Fruit fly (Drosophila melanogaster) whole organism, prepupa: ENCODE results near the gene VhaM9.7-c.

Experiments
- CG11902 ChIP-seq: fragments of 200-800 bp; sonication (Bioruptor generic); optimal IDR thresholded peaks from 3 replicates; lab custom pipeline; 2016; ENCODE audit warnings: missing biosample characterization, missing genetic modification characterization
- CG3919 ChIP-seq: fragments of 200-800 bp; sonication (Bioruptor generic); optimal IDR thresholded peaks from 3 replicates; lab custom pipeline; 2016; ENCODE audit warnings: missing biosample characterization, missing genetic modification characterization
- CG4318 ChIP-seq: fragments of 200-800 bp; sonication (Bioruptor generic); optimal IDR thresholded peaks from 3 replicates; lab custom pipeline; 2017; ENCODE audit warnings: missing biosample characterization, mild to moderate bottlenecking, missing genetic modification characterization
- CG6163 ChIP-seq: fragments of 200-800 bp; sonication (Bioruptor generic); IDR thresholded peaks from 3 replicates; pipeline ENCODE4 v1.3.6; 2022; ENCODE audit warnings: missing biosample characterization, missing genetic modification characterization
- CG6276 ChIP-seq: fragments of 200-800 bp; sonication (Bioruptor generic); optimal IDR thresholded peaks from 2 replicates; lab custom pipeline; 2017; ENCODE audit warnings: missing biosample characterization, mild to moderate bottlenecking, missing genetic modification characterization
- CG6792 ChIP-seq: fragments of 200-800 bp; sonication (Bioruptor generic); optimal IDR thresholded peaks from 3 replicates; lab custom pipeline; 2016; ENCODE audit warnings: missing biosample characterization, missing genetic modification characterization
- CG6854 ChIP-seq: fragments of 200-800 bp; sonication (Bioruptor generic); optimal IDR thresholded peaks from 2 replicates; lab custom pipeline; 2017; ENCODE audit warnings: missing biosample characterization, mild to moderate bottlenecking, missing genetic modification characterization
- Hr39 ChIP-seq: fragments of 200-800 bp; sonication (Bioruptor generic); optimal IDR thresholded peaks from 2 replicates; lab custom pipeline; 2016; ENCODE audit warnings: missing biosample characterization, missing genetic modification characterization
- Lpt ChIP-seq: fragments of 200-800 bp; sonication (Bioruptor generic); optimal IDR thresholded peaks from 3 replicates; lab custom pipeline; 2016; ENCODE audit warnings: missing biosample characterization, missing genetic modification characterization
- Sox15 ChIP-seq: fragments of 200-800 bp; sonication (Bioruptor generic); optimal IDR thresholded peaks from 3 replicates; lab custom pipeline; 2016; ENCODE audit warnings: missing biosample characterization, missing genetic modification characterization
- dsx ChIP-seq: fragments of 200-800 bp; optimal IDR thresholded peaks from 3 replicates; lab custom pipeline; 2019; ENCODE audit warnings: missing biosample characterization, mild to moderate bottlenecking, missing genetic modification characterization, moderate library complexity; ENCODE audit not compliant: poor library complexity, severe bottlenecking
- fd59A ChIP-seq: fragments of 200-800 bp; sonication (Bioruptor generic); optimal IDR thresholded peaks from 2 replicates; lab custom pipeline; 2017; ENCODE audit warnings: missing biosample characterization, mild to moderate bottlenecking, missing genetic modification characterization, missing genetic modification reagents
- svp ChIP-seq: fragments of 200-800 bp; sonication (Bioruptor generic); peaks from one replicate; lab custom pipeline; 2016; ENCODE audit warnings: missing biosample characterization, missing genetic modification characterization

- no peak for TF ChIP-seq CG6276 (GFP tag; lab: Kevin White, UChicago)
- no peak for TF ChIP-seq CG6792 (GFP tag; lab: Kevin White, UChicago)
- no peak for TF ChIP-seq CG4318 (GFP tag; lab: Kevin White, UChicago)
- no peak for TF ChIP-seq CG11902
- no peak for TF ChIP-seq dsx
- no peak for TF ChIP-seq Sox15 (GFP tag; lab: Kevin White, UChicago)
- no peak for TF ChIP-seq Hr39 (GFP tag; lab: Kevin White, UChicago)
- no peak for TF ChIP-seq svp
- TF ChIP-seq CG6163, result no peak
- TF ChIP-seq Lpt (GFP tag; lab: Kevin White, UChicago), result no peak
- TF ChIP-seq CG3919, result no peak
- no peak for TF ChIP-seq fd59A (GFP tag; lab: Kevin White, UChicago)
- no peak for TF ChIP-seq CG6854 (GFP tag; lab: Kevin White, UChicago)
Observed at dm6 chr3L:4232227-4232626, 45.6 kb upstream of the VhaM9.7-c start.
